Fruit fly (Drosophila melanogaster): ENCODE data around the gene CG12499.

CG12499 gene

dm6 chr3R:22487037-22487492, 40.7 kb upstream of the CG12499 start, which contains the start of gene Pfdn5:
TSS of gene Pfdn5 (plus strand) at chr3R:22487039.
- TF ChIP-seq topi (GFP tag; optimal IDR thresholded peaks at IDR 0.05) (no peak), Smox (GFP tag; optimal IDR thresholded peaks at IDR 0.05) (no peak), Hr39 (GFP tag; optimal IDR thresholded peaks at IDR 0.05) (no peak), CG10669 (GFP tag; optimal IDR thresholded peaks at IDR 0.05) (no peak), Ets21C (GFP tag; optimal IDR thresholded peaks at IDR 0.05) (no peak), CG1621 (tag; optimal IDR thresholded peaks at IDR 0.05) (no peak), CG6854 (GFP tag; optimal IDR thresholded peaks at IDR 0.05) (no peak), net (GFP tag; optimal IDR thresholded peaks at IDR 0.05) (no peak), CG7368 (GFP tag; optimal IDR thresholded peaks at IDR 0.05) (no peak), CG31627 (GFP tag; optimal IDR thresholded peaks at IDR 0.05) (no peak), CG11294 (GFP tag; IDR thresholded peaks at IDR 0.05) (no peak), CG4318 (GFP tag; optimal IDR thresholded peaks at IDR 0.05) (no peak), Gug (GFP tag; IDR thresholded peaks at IDR 0.05) (no peak), CG11902 (GFP tag; optimal IDR thresholded peaks at IDR 0.05) (no peak), CG6163 (GFP tag; IDR thresholded peaks at IDR 0.05) (no peak), esn (GFP tag; optimal IDR thresholded peaks at IDR 0.05) (no peak)

DNA sequence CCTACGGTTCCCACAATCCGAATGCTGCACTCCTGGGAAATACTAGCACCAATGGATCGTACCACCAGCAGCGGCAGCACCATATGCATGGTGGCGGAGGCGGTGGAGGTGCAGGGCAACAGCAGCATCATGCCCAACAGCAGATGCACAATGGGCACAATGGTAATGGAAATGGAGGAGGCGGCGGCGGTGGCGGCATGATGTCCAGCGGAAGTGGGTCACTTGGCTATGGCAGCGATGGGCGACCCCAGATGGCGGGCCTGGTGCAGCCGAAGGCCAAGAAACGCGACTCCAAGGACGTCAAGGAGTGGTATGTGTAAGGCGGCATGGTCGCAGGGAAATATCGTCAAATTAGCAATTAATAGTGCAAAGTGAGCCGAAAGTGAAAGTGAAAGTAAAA, 37.1 kb upstream of the CG12499 start:
- no peak for TF ChIP-seq OdsH (GFP tag; optimal IDR thresholded peaks at IDR 0.05)
- TF ChIP-seq CG11762 (GFP tag; optimal IDR thresholded peaks at IDR 0.05; ENCODE audit: insufficient read depth), result no peak
- no peak for TF ChIP-seq esn (GFP tag; optimal IDR thresholded peaks at IDR 0.05)
- TF ChIP-seq Hr4 (GFP tag; optimal IDR thresholded peaks at IDR 0.05), result no peak
- no peak for TF ChIP-seq CG8632 (GFP tag; optimal IDR thresholded peaks at IDR 0.05)
- no peak for TF ChIP-seq dac (GFP tag; optimal IDR thresholded peaks at IDR 0.05)

DNA sequence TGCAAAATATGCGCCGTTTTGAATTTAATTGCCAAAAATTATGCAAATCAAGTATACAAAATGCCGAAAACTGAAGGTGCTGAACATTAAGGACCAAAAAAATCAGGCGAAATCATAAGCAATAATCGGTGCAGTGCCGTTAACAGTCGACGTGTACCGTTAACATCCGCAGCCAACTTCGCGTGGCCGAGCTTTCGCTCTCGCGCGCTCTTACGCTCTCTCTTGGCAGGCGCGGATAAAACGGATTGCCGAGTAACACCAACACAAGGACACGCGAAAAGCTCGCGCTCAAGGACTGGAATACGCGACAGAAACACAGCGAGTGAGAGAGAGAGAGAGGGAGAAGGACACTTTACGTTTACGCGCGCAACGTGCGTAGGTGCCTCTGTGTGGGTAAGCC, 23.7 kb upstream of the CG12499 start:
- TF ChIP-seq Met (GFP tag; optimal IDR thresholded peaks at IDR 0.05) (no peak), CG6792 (GFP tag; optimal IDR thresholded peaks at IDR 0.05) (no peak), CG10669 (GFP tag; optimal IDR thresholded peaks at IDR 0.05) (no peak), CG11294 (GFP tag; IDR thresholded peaks at IDR 0.05) (no peak), dac (GFP tag; optimal IDR thresholded peaks at IDR 0.05) (no peak), achi (GFP tag; optimal IDR thresholded peaks at IDR 0.05) (no peak), dsx (GFP tag; optimal IDR thresholded peaks at IDR 0.05; ENCODE audit: poor library complexity, severe bottlenecking) (no peak), fd85E (GFP tag; optimal IDR thresholded peaks at IDR 0.05) (no peak), spab (GFP tag; optimal IDR thresholded peaks at IDR 0.05) (no peak), Eip75B (GFP tag; optimal IDR thresholded peaks at IDR 0.05) (no peak), OdsH (GFP tag; optimal IDR thresholded peaks at IDR 0.05) (no peak), Ets21C (GFP tag; optimal IDR thresholded peaks at IDR 0.05) (no peak), Hr38 (GFP tag; optimal IDR thresholded peaks at IDR 0.05) (no peak)

- TF ChIP-seq ss (GFP tag; optimal IDR thresholded peaks at IDR 0.05), result peak in 1 of 2 experiments; percentile 71
- TF ChIP-seq fd85E (GFP tag; optimal IDR thresholded peaks at IDR 0.05), result no peak
- peak; percentile 65 for TF ChIP-seq topi (GFP tag; optimal IDR thresholded peaks at IDR 0.05)
- TF ChIP-seq spab (GFP tag; optimal IDR thresholded peaks at IDR 0.05), result peak; percentile 58
- TF ChIP-seq Met (GFP tag; optimal IDR thresholded peaks at IDR 0.05), result peak; percentile 69
- peak; percentile 60 for TF ChIP-seq net (GFP tag; optimal IDR thresholded peaks at IDR 0.05)
- TF ChIP-seq Eip78C (GFP tag), result peak; percentile 86
- TF ChIP-seq Eip75B (GFP tag; optimal IDR thresholded peaks at IDR 0.05), result peak; percentile 78
- TF ChIP-seq Sox14 (GFP tag; optimal IDR thresholded peaks at IDR 0.05), result peak; percentile 68
- TF ChIP-seq CG10669 (GFP tag; optimal IDR thresholded peaks at IDR 0.05), result no peak
- TF ChIP-seq CG6854 (GFP tag; optimal IDR thresholded peaks at IDR 0.05), result no peak
- no peak for TF ChIP-seq dsx (GFP tag; optimal IDR thresholded peaks at IDR 0.05; ENCODE audit: poor library complexity, severe bottlenecking)
- peak; percentile 57 for TF ChIP-seq CG34406 (GFP tag; optimal IDR thresholded peaks at IDR 0.05)
- peak; percentile 43 for TF ChIP-seq Sox15 (GFP tag; optimal IDR thresholded peaks at IDR 0.05)
- TF ChIP-seq Smox (GFP tag; optimal IDR thresholded peaks at IDR 0.05), result peak; percentile 61
- TF ChIP-seq Eip93F (GFP tag; optimal IDR thresholded peaks at IDR 0.05), result peak; percentile 5
- peak; percentile 67 for TF ChIP-seq CG3919 (GFP tag; optimal IDR thresholded peaks at IDR 0.05)
- TF ChIP-seq Blimp-1 (GFP tag; optimal IDR thresholded peaks at IDR 0.05), result no peak
- no peak for TF ChIP-seq pdm3 (GFP tag; optimal IDR thresholded peaks at IDR 0.05)
- peak; percentile 69 for TF ChIP-seq CG31627 (GFP tag; optimal IDR thresholded peaks at IDR 0.05)
- TF ChIP-seq salr (GFP tag; optimal IDR thresholded peaks at IDR 0.05), result peak in 1 of 2 experiments; percentile 59
- no peak for TF ChIP-seq CG6276 (GFP tag; optimal IDR thresholded peaks at IDR 0.05)
- TF ChIP-seq CG1621 (tag; optimal IDR thresholded peaks at IDR 0.05), result no peak
- peak; percentile 33 for TF ChIP-seq CG11902 (GFP tag; optimal IDR thresholded peaks at IDR 0.05)
- TF ChIP-seq vri (GFP tag; optimal IDR thresholded peaks at IDR 0.05), result no peak
- peak; percentile 65 for TF ChIP-seq CG11294 (GFP tag; IDR thresholded peaks at IDR 0.05)
- peak; percentile 57 for TF ChIP-seq CG6808 (GFP tag; optimal IDR thresholded peaks at IDR 0.05)
Measured at dm6 chr3R:22468829-22469487, 22.6 kb upstream of the CG12499 start.
